Fruit fly (Drosophila melanogaster) whole organism, wandering third instar larva: ENCODE results near the gene CG42588.

Experiments
- Abd-B ChIP-seq: fragments of >200 bp; optimal IDR thresholded peaks from 2 replicates; lab custom pipeline; 2017; ENCODE audit warnings: missing biosample characterization, missing genetic modification characterization
- CG9705 ChIP-seq: fragments of 200-800 bp; sonication (Bioruptor generic); optimal IDR thresholded peaks from 2 replicates; lab custom pipeline; 2018; ENCODE audit warnings: missing biosample characterization, mild to moderate bottlenecking, missing genetic modification characterization
- CrebA ChIP-seq: fragments of 200-800 bp; sonication (Bioruptor generic); optimal IDR thresholded peaks from 2 replicates; lab custom pipeline; 2016; ENCODE audit warnings: missing biosample characterization, mild to moderate bottlenecking, missing genetic modification characterization, borderline replicate concordance
- Dfd ChIP-seq: fragments of >200 bp; optimal IDR thresholded peaks from 2 replicates; lab custom pipeline; 2017; ENCODE audit warnings: missing biosample characterization, missing genetic modification characterization
- Dif ChIP-seq: fragments of 200-275, 200-300 bp; sonication (Bioruptor generic); optimal IDR thresholded peaks from 2 replicates; lab custom pipeline; 2018; ENCODE audit warnings: missing biosample characterization, missing genetic modification characterization; ENCODE audit not compliant: partially characterized antibody
- GATAd ChIP-seq: sonication (Bioruptor generic); optimal IDR thresholded peaks from 2 replicates; lab custom pipeline; 2016; ENCODE audit warnings: missing biosample characterization, missing genetic modification characterization
- HLH106 ChIP-seq: fragments of 200-800 bp; optimal IDR thresholded peaks from 3 replicates; lab custom pipeline; 2019; ENCODE audit warnings: missing biosample characterization, mild to moderate bottlenecking, missing genetic modification characterization, moderate library complexity
- Hnf4 ChIP-seq: fragments of 200-800 bp; sonication (Bioruptor generic); optimal IDR thresholded peaks from 2 replicates; lab custom pipeline; 2016; ENCODE audit warnings: missing biosample characterization, mild to moderate bottlenecking, missing genetic modification characterization
- Hr78 ChIP-seq: fragments of >200 bp; optimal IDR thresholded peaks from 2 replicates; lab custom pipeline; 2017; ENCODE audit warnings: missing biosample characterization, missing genetic modification characterization
- Hr83 ChIP-seq: fragments of 200-300 bp; sonication (Bioruptor generic); optimal IDR thresholded peaks from 2 replicates; lab custom pipeline; 2016; ENCODE audit warnings: missing biosample characterization, mild to moderate bottlenecking, missing genetic modification characterization, moderate library complexity; ENCODE audit not compliant: poor library complexity, severe bottlenecking
- Jra ChIP-seq: sonication (Bioruptor generic); optimal IDR thresholded peaks from 2 replicates; lab custom pipeline; 2016; ENCODE audit warnings: missing biosample characterization, missing genetic modification characterization
- Mio ChIP-seq: sonication (Bioruptor generic); optimal IDR thresholded peaks from 2 replicates; lab custom pipeline; 2016; ENCODE audit warnings: missing biosample characterization, missing genetic modification characterization
- Myc ChIP-seq: fragments of >200 bp; optimal IDR thresholded peaks from 2 replicates; lab custom pipeline; 2017
- N ChIP-seq: fragments of >200 bp; optimal IDR thresholded peaks from 2 replicates; lab custom pipeline; 2018; ENCODE audit warnings: missing biosample characterization, missing external identifiers, missing genetic modification characterization
- OdsH ChIP-seq: fragments of 200-800 bp; sonication (Bioruptor generic); optimal IDR thresholded peaks from 2 replicates; lab custom pipeline; 2016; ENCODE audit warnings: missing biosample characterization, mild to moderate bottlenecking, missing genetic modification characterization
- Rel ChIP-seq, 2 experiments: fragments of 200-800 bp; sonication (Bioruptor generic) in 1 of 2; optimal IDR thresholded peaks; 2 replicates in 1 of 2; 3 replicates in 1 of 2; lab custom pipeline; 2016 to 2019; ENCODE audit warnings: mild to moderate bottlenecking in 2 of 2, missing biosample characterization in 2 of 2, missing genetic modification characterization in 2 of 2, moderate library complexity in 1 of 2
- Sp1 ChIP-seq: fragments of 200-800 bp; sonication (Bioruptor generic); optimal IDR thresholded peaks from 3 replicates; lab custom pipeline; 2019; ENCODE audit warnings: missing biosample characterization, mild to moderate bottlenecking, missing genetic modification characterization, moderate library complexity
- Vsx2 ChIP-seq: fragments of 200-300, 225-300 bp; sonication (Bioruptor generic); optimal IDR thresholded peaks from 2 replicates; lab custom pipeline; 2018; ENCODE audit warnings: missing biosample characterization, missing genetic modification characterization; ENCODE audit not compliant: partially characterized antibody
- br ChIP-seq: fragments of 200-800 bp; sonication (Bioruptor generic); optimal IDR thresholded peaks from 2 replicates; lab custom pipeline; 2016; ENCODE audit warnings: missing biosample characterization, missing genetic modification characterization
- dl ChIP-seq, 2 experiments: fragments of 175-275, 200-275 bp in 1 of 2; fragments of 200-275 bp in 1 of 2; sonication (Bioruptor generic); optimal IDR thresholded peaks; lab custom pipeline; 2018; ENCODE audit warnings: mild to moderate bottlenecking in 2 of 2, missing biosample characterization in 2 of 2, missing genetic modification characterization in 2 of 2, moderate library complexity in 2 of 2; ENCODE audit not compliant: partially characterized antibody in 2 of 2, insufficient read depth in 1 of 2
- dmrt93B ChIP-seq: fragments of 200-800 bp; sonication (Bioruptor generic); optimal IDR thresholded peaks from 2 replicates; lab custom pipeline; 2018; ENCODE audit warnings: missing biosample characterization, mild to moderate bottlenecking, missing genetic modification characterization
- dsf ChIP-seq: sonication (Bioruptor generic); optimal IDR thresholded peaks from 2 replicates; lab custom pipeline; 2016; ENCODE audit warnings: missing biosample characterization, missing genetic modification characterization, borderline replicate concordance
- ey ChIP-seq: fragments of 200-800 bp; sonication (Bioruptor generic); optimal IDR thresholded peaks from 2 replicates; lab custom pipeline; 2016; ENCODE audit warnings: missing biosample characterization, missing genetic modification characterization
- foxo ChIP-seq, 2 experiments: fragments of 200-800 bp; sonication (Bioruptor generic); optimal IDR thresholded peaks; 2 replicates in 1 of 2; 3 replicates in 1 of 2; lab custom pipeline; 2016 to 2017; ENCODE audit warnings: missing biosample characterization in 2 of 2, missing genetic modification characterization in 2 of 2
- fru ChIP-seq: fragments of 200-800 bp; sonication (Bioruptor generic); optimal IDR thresholded peaks from 3 replicates; lab custom pipeline; 2016; ENCODE audit warnings: missing biosample characterization, mild to moderate bottlenecking, missing genetic modification characterization
- h ChIP-seq: fragments of 200-800 bp; sonication (Bioruptor generic); optimal IDR thresholded peaks from 3 replicates; lab custom pipeline; 2016; ENCODE audit warnings: missing biosample characterization, mild to moderate bottlenecking, missing genetic modification characterization
- lola ChIP-seq: fragments of >200 bp; optimal IDR thresholded peaks from 2 replicates; lab custom pipeline; 2017; ENCODE audit warnings: missing biosample characterization, missing genetic modification characterization
- pan ChIP-seq: fragments of >200 bp; optimal IDR thresholded peaks from 2 replicates; lab custom pipeline; 2017
- psq ChIP-seq: fragments of 200-800 bp; sonication (Bioruptor generic); optimal IDR thresholded peaks from 3 replicates; lab custom pipeline; 2017; ENCODE audit warnings: missing biosample characterization, mild to moderate bottlenecking, missing genetic modification characterization, moderate library complexity
- rgr ChIP-seq: fragments of 200-800 bp; sonication (Bioruptor generic); optimal IDR thresholded peaks from 3 replicates; lab custom pipeline; 2016; ENCODE audit warnings: missing biosample characterization, mild to moderate bottlenecking, missing genetic modification characterization
- sv ChIP-seq: fragments of 200-800 bp; sonication (Bioruptor generic); optimal IDR thresholded peaks from 3 replicates; lab custom pipeline; 2016; ENCODE audit warnings: missing biosample characterization, missing genetic modification characterization
- tai ChIP-seq: sonication (Bioruptor generic); optimal IDR thresholded peaks from 2 replicates; lab custom pipeline; 2016; ENCODE audit warnings: missing biosample characterization, missing genetic modification characterization
- usp ChIP-seq: fragments of >200 bp; optimal IDR thresholded peaks from 2 replicates; lab custom pipeline; 2017; ENCODE audit warnings: missing biosample characterization, missing genetic modification characterization
- woc ChIP-seq: sonication (Bioruptor generic); optimal IDR thresholded peaks from 2 replicates; lab custom pipeline; 2016; ENCODE audit warnings: missing biosample characterization, mild to moderate bottlenecking, missing genetic modification characterization

CG42588 gene

dm6 chr3L:12813907-12814306 lies at the start of gene CG42588, which contains the start of gene Sf3a2:
Gene CG42588, plus strand, starts transcription at chr3L:12814254.
Gene Sf3a2, minus strand, starts transcription at chr3L:12814019.
- no peak for TF ChIP-seq Rel (GFP tag; optimal IDR thresholded peaks at IDR 0.05; lab: Kevin White, UChicago)
- TF ChIP-seq Rel (tag; optimal IDR thresholded peaks at IDR 0.05; lab: Kevin White, UChicago): peak; percentile 31
- TF ChIP-seq GATAd (GFP tag; lab: Kevin White, UChicago): peak; percentile 11
- no peak for TF ChIP-seq Hnf4 (GFP tag; lab: Kevin White, UChicago)
- no peak for TF ChIP-seq N (GFP tag; lab: Kevin White, UChicago)
- TF ChIP-seq fru (GFP tag; lab: Kevin White, UChicago): no peak
- TF ChIP-seq CG9705 (GFP tag; lab: Kevin White, UChicago): peak; percentile 29
- TF ChIP-seq dmrt93B (GFP tag; lab: Kevin White, UChicago): no peak
- peak; percentile 72 for TF ChIP-seq Hr83 (GFP tag; lab: Kevin White, UChicago)
- peak; percentile 75 for TF ChIP-seq HLH106 (tag; lab: Kevin White, UChicago)
- peak; percentile 52 for TF ChIP-seq woc (GFP tag; lab: Kevin White, UChicago)
- peak in 1 of 2 experiments; percentile 63 for TF ChIP-seq foxo (GFP tag; optimal IDR thresholded peaks at IDR 0.05; lab: Kevin White, UChicago)
- peak; percentile 38 for TF ChIP-seq ey (GFP tag; lab: Kevin White, UChicago)
- no peak for TF ChIP-seq rgr (GFP tag; lab: Kevin White, UChicago)
- peak; percentile 56 for TF ChIP-seq psq (GFP tag; lab: Kevin White, UChicago)
- TF ChIP-seq h: no peak
- no peak for TF ChIP-seq CrebA (GFP tag; lab: Kevin White, UChicago)
- peak; percentile 58 for TF ChIP-seq sv (GFP tag; lab: Kevin White, UChicago)
- TF ChIP-seq usp (GFP tag; lab: Kevin White, UChicago): no peak
- TF ChIP-seq dl (GFP tag; optimal IDR thresholded peaks at IDR 0.05; lab: Kevin White, UChicago; ENCODE audit: insufficient read depth in 1 of 2, partially characterized antibody in 2 of 2): no peak
- TF ChIP-seq dsf (GFP tag; lab: Kevin White, UChicago): peak; percentile 15
- peak; percentile 29 for TF ChIP-seq OdsH (GFP tag; lab: Kevin White, UChicago)
- TF ChIP-seq, all 38 proteins: peak for 12

dm6 chr3L:12772740-12773686 lies 41.0 kb upstream of the CG42588 start, which contains the start of gene Hip1:
Gene Hip1, minus strand, starts transcription at chr3L:12773573.
- peak; percentile 80 for TF ChIP-seq Hr83 (GFP tag; lab: Kevin White, UChicago)
- TF ChIP-seq h: no peak
- TF ChIP-seq Vsx2 (GFP tag; lab: Kevin White, UChicago): no peak
- TF ChIP-seq sv (GFP tag; lab: Kevin White, UChicago): no peak
- TF ChIP-seq woc (GFP tag; lab: Kevin White, UChicago): no peak
- TF ChIP-seq N (GFP tag; lab: Kevin White, UChicago): no peak
- TF ChIP-seq rgr (GFP tag; lab: Kevin White, UChicago): no peak
- no peak for TF ChIP-seq Dfd (GFP tag; lab: Kevin White, UChicago)
- TF ChIP-seq lola (GFP tag; lab: Kevin White, UChicago): no peak
- no peak for TF ChIP-seq GATAd (GFP tag; lab: Kevin White, UChicago)
- no peak for TF ChIP-seq Hnf4 (GFP tag; lab: Kevin White, UChicago)
- TF ChIP-seq HLH106 (tag; lab: Kevin White, UChicago): no peak
- peak; percentile 42 for TF ChIP-seq Jra
- no peak for TF ChIP-seq Dif (GFP tag; lab: Kevin White, UChicago)
- TF ChIP-seq fru (GFP tag; lab: Kevin White, UChicago): no peak
- TF ChIP-seq CG9705 (GFP tag; lab: Kevin White, UChicago): no peak
- TF ChIP-seq dl (GFP tag; optimal IDR thresholded peaks at IDR 0.05; lab: Kevin White, UChicago; ENCODE audit: insufficient read depth in 1 of 2, partially characterized antibody in 2 of 2): no peak
- TF ChIP-seq tai: peak; percentile 55
- TF ChIP-seq, all 38 proteins: peak for 3

- TF ChIP-seq h (no peak), Dif (GFP tag; lab: Kevin White, UChicago) (no peak), Dfd (GFP tag; lab: Kevin White, UChicago) (no peak), Hr78 (no peak), br (GFP tag; lab: Kevin White, UChicago) (no peak), Mio (no peak), Sp1 (no peak), Hr83 (GFP tag; lab: Kevin White, UChicago) (no peak), usp (GFP tag; lab: Kevin White, UChicago) (no peak), N (GFP tag; lab: Kevin White, UChicago) (no peak), pan (lab: Kevin White, UChicago) (no peak), Myc (lab: Kevin White, UChicago) (no peak), woc (GFP tag; lab: Kevin White, UChicago) (no peak), fru (GFP tag; lab: Kevin White, UChicago) (no peak), Hnf4 (GFP tag; lab: Kevin White, UChicago) (no peak), Abd-B (GFP tag; lab: Kevin White, UChicago) (no peak), dsf (GFP tag; lab: Kevin White, UChicago) (no peak), CrebA (GFP tag; lab: Kevin White, UChicago) (no peak)
Measured at dm6 chr3L:12778616-12779015, 35.4 kb upstream of the CG42588 start, which contains the start of gene CG32106. Gene CG32106, minus strand, starts transcription at chr3L:12778716.
